Worm (Caenorhabditis elegans): ENCODE results near the gene C33A12.3.

DNA sequence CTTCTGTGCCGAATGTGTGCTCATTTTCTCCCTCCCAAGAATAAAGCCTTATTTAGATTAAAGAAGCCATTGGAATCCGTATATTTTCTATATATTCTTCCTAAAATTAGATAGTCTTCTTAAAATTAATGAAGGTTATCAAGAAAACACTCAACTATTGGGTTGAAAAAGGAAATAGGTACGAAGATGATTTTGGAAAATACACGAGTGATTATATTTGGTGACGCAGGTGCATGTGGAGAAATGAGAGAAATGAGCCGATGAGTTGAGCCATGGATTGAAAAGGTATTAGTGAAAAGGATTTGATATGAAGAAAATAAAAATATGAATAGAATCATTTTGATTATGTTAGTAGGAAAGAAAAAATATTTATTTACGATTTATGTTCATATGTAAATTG lies 31.9 kb downstream of the C33A12.3 start, which contains the start of gene cng-3:
- TF ChIP-seq pha-4 (tag; optimal IDR thresholded peaks at IDR 0.05) (no peak), che-1 (tag; optimal IDR thresholded peaks at IDR 0.05) (no peak), tbx-2 (tag; optimal IDR thresholded peaks at IDR 0.05) (no peak), sox-4 (tag; optimal IDR thresholded peaks at IDR 0.05) (no peak), Y22D7AL.16 (tag; optimal IDR thresholded peaks at IDR 0.05) (no peak), unc-55 (GFP tag; optimal IDR thresholded peaks at IDR 0.05) (no peak), ceh-45 (GFP tag; IDR thresholded peaks at IDR 0.05) (no peak)

Data from whole organism, late embryonic.